Worm (Caenorhabditis elegans) whole organism, L1 larva: ENCODE measurements around the gene Y59A8B.21.

ENCODE experiments used
- blmp-1 ChIP-seq: fragments of 150-350 bp; optimal IDR thresholded peaks from 2 replicates; lab custom pipeline; 2014; ENCODE audit warnings: missing biosample characterization, missing genetic modification characterization
- elt-2 ChIP-seq: sonication (generic microtip); optimal IDR thresholded peaks from 2 replicates; lab custom pipeline; 2016; ENCODE audit warnings: missing genetic modification characterization, mild to moderate bottlenecking, inconsistent platforms, missing compliant biosample characterization, missing genetic modification reagents
- ets-5 ChIP-seq: fragments of 200-800 bp; sonication (Bioruptor generic); IDR thresholded peaks from 2 replicates; pipeline ENCODE4 v1.3.6; 2022; ENCODE audit warnings: missing genetic modification characterization, missing compliant biosample characterization
- grh-1 ChIP-seq: fragments of 200-800 bp; sonication (Bioruptor generic); IDR thresholded peaks from 2 replicates; pipeline ENCODE4 v1.3.6; 2022; ENCODE audit warnings: missing genetic modification reagents, missing genetic modification characterization, missing compliant biosample characterization
- lin-13 ChIP-seq: fragments of 150-350 bp; optimal IDR thresholded peaks from 2 replicates; lab custom pipeline; 2014; ENCODE audit warnings: missing biosample characterization, missing genetic modification reagents, missing genetic modification characterization
- nhr-11 ChIP-seq: fragments of 150-350 bp; optimal IDR thresholded peaks from 2 replicates; lab custom pipeline; 2014; ENCODE audit warnings: missing biosample characterization, missing genetic modification characterization
- skn-1 ChIP-seq: fragments of 150-350 bp; optimal IDR thresholded peaks from 2 replicates; lab custom pipeline; 2014; ENCODE audit warnings: missing biosample characterization, missing genetic modification characterization
- snpc-4 ChIP-seq: fragments of 150-350 bp; optimal IDR thresholded peaks from 2 replicates; lab custom pipeline; 2014; ENCODE audit warnings: missing biosample characterization, missing genetic modification characterization
- sox-4 ChIP-seq: sonication (generic microtip); optimal IDR thresholded peaks from 2 replicates; lab custom pipeline; 2016; ENCODE audit warnings: missing genetic modification characterization, missing compliant biosample characterization
- sptf-1 ChIP-seq: fragments of 150-350 bp; optimal IDR thresholded peaks from 2 replicates; lab custom pipeline; 2014; ENCODE audit warnings: missing biosample characterization, missing genetic modification characterization
- unc-86 ChIP-seq: sonication (generic microtip); optimal IDR thresholded peaks from 2 replicates; lab custom pipeline; 2016; ENCODE audit warnings: missing genetic modification characterization, missing compliant biosample characterization
- unc-98 ChIP-seq: fragments of 200-800 bp; sonication (Bioruptor generic); IDR thresholded peaks from 2 replicates; pipeline ENCODE4 v1.3.6; 2022; ENCODE audit warnings: missing genetic modification characterization, missing compliant biosample characterization
- vab-15 ChIP-seq: sonication (generic microtip); optimal IDR thresholded peaks from 2 replicates; lab custom pipeline; 2017; ENCODE audit warnings: missing genotype, mild to moderate bottlenecking, missing genetic modification characterization, missing compliant biosample characterization
- ztf-11 ChIP-seq, 2 experiments: sonication (generic microtip); optimal IDR thresholded peaks; 2 replicates each; lab custom pipeline; 2016 to 2017; ENCODE audit warnings: missing genetic modification characterization in 2 of 2, missing biosample characterization in 1 of 2, missing compliant biosample characterization in 1 of 2

- TF ChIP-seq lin-13 (GFP tag; lab: Kevin White, UChicago) (no peak), sox-4 (tag; lab: Kevin White, UChicago) (no peak), nhr-11 (tag; lab: Kevin White, UChicago) (no peak), snpc-4 (tag; lab: Kevin White, UChicago) (no peak), grh-1 (GFP tag; lab: Robert Waterston, UW) (no peak), ztf-11 (tag; optimal IDR thresholded peaks at IDR 0.05; lab: Kevin White, UChicago) (no peak), unc-86 (tag; lab: Kevin White, UChicago) (no peak), vab-15 (tag; lab: Kevin White, UChicago) (no peak), unc-98 (GFP tag; lab: Robert Waterston, UW) (no peak), blmp-1 (tag; lab: Kevin White, UChicago) (no peak), ets-5 (GFP tag; lab: Robert Waterston, UW) (no peak), sptf-1 (tag; lab: Kevin White, UChicago) (no peak), skn-1 (tag; lab: Kevin White, UChicago) (no peak), elt-2 (tag; lab: Kevin White, UChicago) (no peak)
Observed at ce11 chrV:17949093-17949492, 37.0 kb upstream of the Y59A8B.21 start, which contains the start of gene dpy-21.
